Worm (Caenorhabditis elegans): ENCODE measurements around the gene spr-3.

spr-3 gene

DNA sequence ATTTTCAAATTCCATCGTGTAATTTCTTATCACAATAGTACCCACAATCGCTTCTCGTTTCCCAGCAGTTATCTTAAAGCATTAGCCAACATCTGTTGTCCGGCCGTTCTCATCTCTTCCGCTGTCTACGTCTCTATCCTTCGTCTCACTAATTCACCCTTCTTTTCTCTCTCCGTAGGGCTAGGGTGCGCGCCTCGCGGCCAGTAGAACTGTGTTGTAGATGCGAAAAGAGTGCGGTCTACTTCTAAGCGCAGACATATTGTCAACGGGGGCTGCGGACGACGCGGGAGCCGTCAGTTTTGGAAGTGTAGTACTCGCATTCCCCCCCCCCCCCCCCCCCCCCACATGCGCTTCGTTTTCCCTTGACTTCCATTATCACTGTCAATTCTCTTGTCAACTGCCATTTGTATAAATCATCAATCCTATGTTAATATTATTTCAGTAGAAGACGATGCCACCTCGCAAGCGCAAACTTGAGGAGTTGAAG lies at the start of gene spr-3:
spr-3 (plus strand) TSS at position 437 of the 487 bp plus-strand sequence.
- TF ChIP-seq nhr-2 (tag; optimal IDR thresholded peaks at IDR 0.05) (no peak), ham-2 (GFP tag; optimal IDR thresholded peaks at IDR 0.05) (peak; percentile 86), pha-4 (tag; optimal IDR thresholded peaks at IDR 0.05) (peak; percentile 20), zip-8 (tag; optimal IDR thresholded peaks at IDR 0.05) (no peak), cnd-1 (tag; optimal IDR thresholded peaks at IDR 0.05) (peak; percentile 30), lin-32 (GFP tag; optimal IDR thresholded peaks at IDR 0.05) (peak; percentile 85), blmp-1 (tag; optimal IDR thresholded peaks at IDR 0.05) (no peak), ces-1 (GFP tag; optimal IDR thresholded peaks at IDR 0.05) (peak; percentile 18), mep-1 (tag; optimal IDR thresholded peaks at IDR 0.05) (no peak), sptf-1 (tag; optimal IDR thresholded peaks at IDR 0.05) (peak; percentile 38), mls-2 (tag; optimal IDR thresholded peaks at IDR 0.05) (peak; percentile 3), lin-13 (tag; optimal IDR thresholded peaks at IDR 0.05) (no peak)

ce11 chrX:4464367-4464766 lies 49.5 kb upstream of the spr-3 start:
- TF ChIP-seq nhr-237 (tag; optimal IDR thresholded peaks at IDR 0.05), result no peak

- no peak for TF ChIP-seq nhr-28 (tag; optimal IDR thresholded peaks at IDR 0.05)
- TF ChIP-seq elt-1 (tag; optimal IDR thresholded peaks at IDR 0.05; ENCODE audit: borderline replicate concordance, insufficient read depth), result no peak
- no peak for TF ChIP-seq nhr-237 (tag; optimal IDR thresholded peaks at IDR 0.05)
- TF ChIP-seq ztf-11 (tag; optimal IDR thresholded peaks at IDR 0.05), result no peak
- no peak for TF ChIP-seq drap-1 (GFP tag; optimal IDR thresholded peaks at IDR 0.05)
- no peak for TF ChIP-seq hlh-1 (tag; optimal IDR thresholded peaks at IDR 0.05)
- TF ChIP-seq cnd-1 (tag; optimal IDR thresholded peaks at IDR 0.05), result no peak
- TF ChIP-seq sptf-1 (tag; optimal IDR thresholded peaks at IDR 0.05), result no peak
- TF ChIP-seq unc-120 (tag; optimal IDR thresholded peaks at IDR 0.05; ENCODE audit: poor library complexity, severe bottlenecking), result no peak
- no peak for TF ChIP-seq blmp-1 (tag; optimal IDR thresholded peaks at IDR 0.05)
- no peak for TF ChIP-seq unc-62 (GFP tag; optimal IDR thresholded peaks at IDR 0.05)
- no peak for TF ChIP-seq ceh-39 (tag; optimal IDR thresholded peaks at IDR 0.05)
- no peak for TF ChIP-seq flh-1 (GFP tag; optimal IDR thresholded peaks at IDR 0.05)
- no peak for TF ChIP-seq lin-13 (tag; optimal IDR thresholded peaks at IDR 0.05)
- no peak for TF ChIP-seq ceh-83 (GFP tag; optimal IDR thresholded peaks at IDR 0.05)
Measured at ce11 chrX:4466218-4466617, 47.7 kb upstream of the spr-3 start, which contains the start of gene nmur-3. Gene nmur-3 (plus strand): TSS chrX:4466518.

ce11 chrX:4469297-4469816 lies 44.5 kb upstream of the spr-3 start, which contains the start of gene asb-2:
Gene asb-2 (plus strand): TSS chrX:4469766.
- TF ChIP-seq ham-2 (GFP tag; optimal IDR thresholded peaks at IDR 0.05) (no peak), hlh-1 (tag; optimal IDR thresholded peaks at IDR 0.05) (peak; percentile 61), nhr-237 (tag; optimal IDR thresholded peaks at IDR 0.05) (peak; percentile 77), ceh-43 (GFP tag; optimal IDR thresholded peaks at IDR 0.05) (no peak), flh-1 (GFP tag; optimal IDR thresholded peaks at IDR 0.05) (no peak), pha-4 (tag; optimal IDR thresholded peaks at IDR 0.05) (peak; percentile 88), ceh-39 (tag; optimal IDR thresholded peaks at IDR 0.05) (peak; percentile 39), unc-120 (tag; optimal IDR thresholded peaks at IDR 0.05; ENCODE audit: poor library complexity, severe bottlenecking) (peak; percentile 44), unc-62 (GFP tag; optimal IDR thresholded peaks at IDR 0.05) (peak; percentile 65), lsy-2 (tag; optimal IDR thresholded peaks at IDR 0.05) (peak; percentile 78), mep-1 (tag; optimal IDR thresholded peaks at IDR 0.05) (peak; percentile 95), ces-1 (GFP tag; optimal IDR thresholded peaks at IDR 0.05) (peak; percentile 34), lin-13 (tag; optimal IDR thresholded peaks at IDR 0.05) (peak; percentile 89)

- no peak for TF ChIP-seq ham-2 (GFP tag; optimal IDR thresholded peaks at IDR 0.05)
- TF ChIP-seq mep-1 (tag; optimal IDR thresholded peaks at IDR 0.05), result no peak
- TF ChIP-seq sem-2 (GFP tag; optimal IDR thresholded peaks at IDR 0.05), result no peak
- no peak for TF ChIP-seq M03D4.4 (tag; optimal IDR thresholded peaks at IDR 0.05)
- no peak for TF ChIP-seq unc-120 (tag; optimal IDR thresholded peaks at IDR 0.05; ENCODE audit: poor library complexity, severe bottlenecking)
- TF ChIP-seq nhr-2 (tag; optimal IDR thresholded peaks at IDR 0.05), result no peak
- no peak for TF ChIP-seq drap-1 (GFP tag; optimal IDR thresholded peaks at IDR 0.05)
- TF ChIP-seq mab-5 (tag; optimal IDR thresholded peaks at IDR 0.05), result no peak
Measured at ce11 chrX:4478503-4478902, 35.4 kb upstream of the spr-3 start.

DNA sequence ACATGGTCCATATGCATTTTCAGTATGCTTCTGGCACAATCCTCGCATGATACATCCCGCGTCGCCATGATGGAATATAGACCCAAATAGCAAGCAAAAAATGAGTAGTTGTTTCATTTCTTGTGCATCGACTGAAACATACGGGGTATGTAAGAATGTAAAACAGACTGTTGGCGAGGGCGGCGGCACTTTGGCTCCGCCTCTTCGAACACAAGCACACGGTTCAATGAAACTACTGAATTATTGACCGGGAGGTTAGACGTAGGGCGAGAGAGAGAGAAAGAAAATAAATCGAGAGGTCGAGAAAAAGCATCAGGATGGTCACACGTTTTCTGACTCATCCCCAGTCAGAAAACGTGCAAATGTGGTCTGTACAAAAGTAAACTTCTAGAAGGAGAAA lies 33.9 kb upstream of the spr-3 start:
- TF ChIP-seq sem-2 (GFP tag; optimal IDR thresholded peaks at IDR 0.05) (no peak), cnd-1 (tag; optimal IDR thresholded peaks at IDR 0.05) (no peak), ceh-83 (GFP tag; optimal IDR thresholded peaks at IDR 0.05) (no peak), elt-1 (tag; optimal IDR thresholded peaks at IDR 0.05; ENCODE audit: borderline replicate concordance, insufficient read depth) (no peak), unc-120 (tag; optimal IDR thresholded peaks at IDR 0.05; ENCODE audit: poor library complexity, severe bottlenecking) (no peak), nhr-76 (tag; optimal IDR thresholded peaks at IDR 0.05) (no peak), drap-1 (GFP tag; optimal IDR thresholded peaks at IDR 0.05) (no peak), pha-4 (tag; optimal IDR thresholded peaks at IDR 0.05) (no peak), M03D4.4 (tag; optimal IDR thresholded peaks at IDR 0.05) (no peak), mab-5 (tag; optimal IDR thresholded peaks at IDR 0.05) (no peak), lin-32 (GFP tag; optimal IDR thresholded peaks at IDR 0.05) (no peak), snpc-4 (tag; optimal IDR thresholded peaks at IDR 0.05) (no peak), nhr-2 (tag; optimal IDR thresholded peaks at IDR 0.05) (no peak), bed-3 (GFP tag; optimal IDR thresholded peaks at IDR 0.05) (no peak), tbx-8 (GFP tag; optimal IDR thresholded peaks at IDR 0.05) (no peak), lin-13 (tag; optimal IDR thresholded peaks at IDR 0.05) (no peak)

All from whole organism, mixed stage, embryonic.